Worm (Caenorhabditis elegans): Measurements from ENCODE around the gene C50B8.6.

Gene C50B8.6

DNA sequence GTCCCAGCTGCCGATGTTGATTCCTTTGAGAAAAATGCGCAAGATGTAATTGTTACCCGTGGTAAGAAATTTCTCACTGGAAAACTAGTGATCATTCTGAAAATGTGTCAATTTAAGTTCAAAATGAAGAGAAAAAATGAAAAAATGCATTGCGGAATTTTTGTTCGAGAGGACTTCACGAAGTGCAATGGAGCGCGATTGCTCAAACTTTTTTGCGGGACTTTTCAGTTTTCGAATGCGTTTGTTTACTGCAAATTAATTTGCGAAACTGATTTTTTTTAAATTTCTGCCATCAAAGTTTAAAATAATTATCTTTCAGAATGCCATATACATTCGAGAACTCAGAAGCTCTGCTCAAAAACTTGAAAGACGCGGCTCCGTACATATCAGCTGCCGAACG lies 10.2 kb upstream of the C50B8.6 start, which contains the start of the genes nuaf-1 and bir-2 (continued):
- TF ChIP-seq zip-4 (GFP tag; optimal IDR thresholded peaks at IDR 0.05) = no peak
- no peak for TF ChIP-seq hlh-17 (GFP tag; optimal IDR thresholded peaks at IDR 0.05; ENCODE audit: borderline replicate concordance)
- TF ChIP-seq dsc-1 (tag; optimal IDR thresholded peaks at IDR 0.05) = peak; percentile 60
- no peak for TF ChIP-seq aha-1 (tag; optimal IDR thresholded peaks at IDR 0.05)
- no peak for TF ChIP-seq lir-3 (tag; optimal IDR thresholded peaks at IDR 0.05; ENCODE audit: poor library complexity)
- peak; percentile 75 to 91 (median 85) for TF ChIP-seq dpl-1 (GFP tag; optimal IDR thresholded peaks at IDR 0.05)
- no peak for TF ChIP-seq unc-62 (GFP tag; optimal IDR thresholded peaks at IDR 0.05)
- no peak for TF ChIP-seq elt-2 (tag; optimal IDR thresholded peaks at IDR 0.05)
- no peak for TF ChIP-seq fos-1 (tag; optimal IDR thresholded peaks at IDR 0.05)
- TF ChIP-seq unc-98 (GFP tag; IDR thresholded peaks at IDR 0.05) = no peak
- no peak for TF ChIP-seq nhr-12 (tag; optimal IDR thresholded peaks at IDR 0.05)
- TF ChIP-seq nhr-19 (GFP tag; conservative IDR thresholded peaks at IDR 0.05) = peak; percentile 54
- no peak for TF ChIP-seq hlh-4 (tag; optimal IDR thresholded peaks at IDR 0.05)
- no peak for TF ChIP-seq C04F5.9 (tag; optimal IDR thresholded peaks at IDR 0.05)
- peak; percentile 73 for TF ChIP-seq snu-23 (GFP tag; optimal IDR thresholded peaks at IDR 0.05)
- TF ChIP-seq lin-39 (tag; optimal IDR thresholded peaks at IDR 0.05) = no peak
- TF ChIP-seq aly-2 (tag; optimal IDR thresholded peaks at IDR 0.05) = no peak
- peak; percentile 68 to 82 for TF ChIP-seq efl-1 (optimal IDR thresholded peaks at IDR 0.05)
- peak; percentile 85 to 98 for TF ChIP-seq efl-1 (GFP tag; optimal IDR thresholded peaks at IDR 0.05 in 1 of 2)
- TF ChIP-seq tbx-2 (tag; optimal IDR thresholded peaks at IDR 0.05) = peak; percentile 52
- TF ChIP-seq nhr-84 (tag; optimal IDR thresholded peaks at IDR 0.05) = no peak
- TF ChIP-seq sptf-1 (tag; optimal IDR thresholded peaks at IDR 0.05) = no peak
- peak; percentile 26 for TF ChIP-seq egl-13 (tag; optimal IDR thresholded peaks at IDR 0.05)
- no peak for TF ChIP-seq nhr-28 (tag; optimal IDR thresholded peaks at IDR 0.05)
- no peak for TF ChIP-seq nhr-77 (tag; optimal IDR thresholded peaks at IDR 0.05)
- no peak for TF ChIP-seq ceh-63 (GFP tag; optimal IDR thresholded peaks at IDR 0.05)
- no peak for TF ChIP-seq mdl-1 (tag; optimal IDR thresholded peaks at IDR 0.05)
- TF ChIP-seq unc-86 (tag; optimal IDR thresholded peaks at IDR 0.05) = peak; percentile 54
- no peak for TF ChIP-seq vab-15 (tag; optimal IDR thresholded peaks at IDR 0.05)
- TF ChIP-seq alr-1 (tag; optimal IDR thresholded peaks at IDR 0.05; ENCODE audit: borderline replicate concordance) = no peak
- no peak for TF ChIP-seq ets-5 (GFP tag; IDR thresholded peaks at IDR 0.05)

DNA sequence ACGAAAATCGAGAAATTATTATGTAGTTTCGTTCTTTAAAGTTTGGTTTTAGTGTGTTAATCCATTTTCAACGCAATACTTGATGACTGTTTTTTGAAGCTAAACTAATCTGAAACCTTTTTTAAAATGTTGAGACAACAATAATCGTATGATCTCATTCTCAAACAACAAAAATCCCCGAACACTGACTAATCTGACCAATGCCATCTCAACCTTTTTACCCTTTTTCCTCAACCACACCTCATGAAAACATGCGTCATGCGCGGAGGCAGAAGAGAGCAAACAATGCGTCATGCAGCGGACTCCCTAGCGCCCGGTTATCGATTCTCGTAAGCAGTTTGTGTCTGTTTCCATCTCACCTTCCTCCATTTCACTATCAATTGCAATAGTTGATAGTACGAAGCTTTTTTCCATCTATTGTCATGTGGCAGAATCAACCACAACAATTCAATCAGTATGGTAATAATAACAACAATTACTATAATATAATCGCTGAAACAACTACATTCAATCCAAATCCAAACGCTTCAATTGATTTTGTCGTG lies 7.0 kb upstream of the C50B8.6 start, which contains the start of gene C50B8.4:
Gene C50B8.4 (plus strand): TSS at position 299 of the 545 bp plus-strand sequence.
- TF ChIP-seq elt-2 (tag; optimal IDR thresholded peaks at IDR 0.05) (peak; percentile 45), lin-35 (GFP tag; optimal IDR thresholded peaks at IDR 0.05) (peak in 1 of 2 experiments; percentile 32), nhr-12 (tag; optimal IDR thresholded peaks at IDR 0.05) (no peak)

DNA sequence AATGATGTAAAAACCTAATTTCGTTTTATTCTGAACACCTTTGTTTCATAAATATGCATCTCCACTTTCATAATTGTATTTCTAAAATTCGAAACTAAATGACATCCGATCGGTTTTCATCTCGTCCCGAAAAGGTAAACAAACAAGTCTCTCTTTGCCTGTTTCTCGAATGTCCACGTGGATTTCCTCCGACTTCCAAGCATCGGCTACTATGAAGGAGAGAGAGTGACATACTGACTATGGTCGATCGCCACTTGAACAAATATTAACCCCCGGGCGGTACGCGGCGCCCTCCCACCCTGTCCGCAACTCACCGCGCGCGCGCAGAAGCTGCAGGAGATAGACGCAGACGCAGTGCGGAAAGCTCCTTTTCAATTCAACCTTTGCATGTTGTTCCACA lies 2.9 kb upstream of the C50B8.6 start:
- TF ChIP-seq nhr-84 (tag; optimal IDR thresholded peaks at IDR 0.05) (no peak), ces-1 (GFP tag; optimal IDR thresholded peaks at IDR 0.05) (no peak), mdl-1 (tag; optimal IDR thresholded peaks at IDR 0.05) (no peak), ceh-8 (GFP tag; optimal IDR thresholded peaks at IDR 0.05) (no peak), ceh-82 (tag; optimal IDR thresholded peaks at IDR 0.05) (no peak), unc-98 (GFP tag; IDR thresholded peaks at IDR 0.05) (no peak), rnt-1 (tag; optimal IDR thresholded peaks at IDR 0.05) (no peak), hlh-17 (GFP tag; optimal IDR thresholded peaks at IDR 0.05; ENCODE audit: borderline replicate concordance) (no peak), lin-15B (tag; optimal IDR thresholded peaks at IDR 0.05) (no peak), aha-1 (tag; optimal IDR thresholded peaks at IDR 0.05) (no peak), tlp-1 (tag; optimal IDR thresholded peaks at IDR 0.05) (no peak)

Measured in whole organism, L1 larva.